Worm (Caenorhabditis elegans) whole organism, L1 larva: ENCODE data around the gene C12D12.3.

Experiments
- C04F5.9 ChIP-seq: sonication (generic microtip); optimal IDR thresholded peaks from 2 replicates; lab custom pipeline; 2016; ENCODE audit warnings: missing genetic modification characterization, missing compliant biosample characterization
- aha-1 ChIP-seq: fragments of 150-350 bp; optimal IDR thresholded peaks from 2 replicates; lab custom pipeline; 2014; ENCODE audit warnings: missing biosample characterization, missing genetic modification characterization
- alr-1 ChIP-seq: fragments of 200-800 bp; sonication (Bioruptor generic); optimal IDR thresholded peaks from 2 replicates; lab custom pipeline; 2018; ENCODE audit warnings: borderline replicate concordance, mild to moderate bottlenecking, missing genetic modification characterization, missing compliant biosample characterization
- aly-2 ChIP-seq: fragments of 150-350 bp; optimal IDR thresholded peaks from 2 replicates; lab custom pipeline; 2014; ENCODE audit warnings: missing biosample characterization, missing genetic modification characterization
- ceh-63 ChIP-seq: fragments of 200-800 bp; sonication (Bioruptor generic); optimal IDR thresholded peaks from 2 replicates; lab custom pipeline; 2018; ENCODE audit warnings: mild to moderate bottlenecking, missing genetic modification characterization, missing compliant biosample characterization
- ceh-8 ChIP-seq: fragments of 200-800 bp; sonication (Bioruptor generic); optimal IDR thresholded peaks from 2 replicates; lab custom pipeline; 2018; ENCODE audit warnings: mild to moderate bottlenecking, missing genetic modification characterization, moderate library complexity, missing compliant biosample characterization
- dpl-1 ChIP-seq, 3 experiments: fragments of 150-350 bp in 2 of 3; sonication (generic microtip) in 1 of 3; optimal IDR thresholded peaks; 2 replicates each; lab custom pipeline; 2014 to 2017; ENCODE audit warnings: missing biosample characterization in 3 of 3, missing genetic modification characterization in 3 of 3, missing genetic modification reagents in 3 of 3
- dsc-1 ChIP-seq: sonication (generic microtip); optimal IDR thresholded peaks from 2 replicates; lab custom pipeline; 2016; ENCODE audit warnings: mild to moderate bottlenecking, missing genetic modification characterization, missing compliant biosample characterization
- efl-1 ChIP-seq, 4 experiments: fragments of 150-350 bp; optimal IDR thresholded peaks in 3 of 4; peaks in 1 of 4; 1 replicate in 1 of 4; 2 replicates in 3 of 4; lab custom pipeline; 2014; ENCODE audit warnings: missing biosample characterization in 2 of 4, missing genetic modification characterization in 2 of 4, missing genetic modification reagents in 2 of 4
- efl-3 ChIP-seq: fragments of 200-800 bp; sonication (Bioruptor generic); optimal IDR thresholded peaks from 2 replicates; lab custom pipeline; 2018; ENCODE audit warnings: mild to moderate bottlenecking, missing genetic modification characterization, missing compliant biosample characterization
- egl-13 ChIP-seq: sonication (generic microtip); optimal IDR thresholded peaks from 2 replicates; lab custom pipeline; 2016; ENCODE audit warnings: missing genotype, missing genetic modification reagents, missing genetic modification characterization, missing compliant biosample characterization
- egl-27 ChIP-seq, 2 experiments: fragments of 150-350 bp in 1 of 2; sonication (generic microtip); optimal IDR thresholded peaks; 3 replicates each; lab custom pipeline; 2017 to 2018; ENCODE audit warnings: missing biosample characterization in 2 of 2, missing genetic modification characterization in 2 of 2, missing genetic modification reagents in 2 of 2
- elt-3 ChIP-seq, 6 experiments: fragments of 150-350 bp in 1 of 6; sonication (generic microtip); optimal IDR thresholded peaks; 2 replicates each; lab custom pipeline; 2017 to 2018; ENCODE audit warnings: missing biosample characterization in 6 of 6, missing genetic modification characterization in 6 of 6, inconsistent platforms in 1 of 6
- fkh-10 ChIP-seq: sonication (generic microtip); optimal IDR thresholded peaks from 2 replicates; lab custom pipeline; 2017; ENCODE audit warnings: missing biosample characterization, missing genetic modification reagents, missing genetic modification characterization
- fkh-4 ChIP-seq: sonication (generic microtip); optimal IDR thresholded peaks from 2 replicates; lab custom pipeline; 2016; ENCODE audit warnings: missing compliant biosample characterization, missing genetic modification characterization, borderline replicate concordance
- fos-1 ChIP-seq: fragments of 150-350 bp; optimal IDR thresholded peaks from 2 replicates; lab custom pipeline; 2014; ENCODE audit warnings: missing biosample characterization, missing genetic modification characterization
- grh-1 ChIP-seq: fragments of 200-800 bp; sonication (Bioruptor generic); IDR thresholded peaks from 2 replicates; pipeline ENCODE4 v1.3.6; 2022; ENCODE audit warnings: missing genetic modification reagents, missing genetic modification characterization, missing compliant biosample characterization
- hpl-2 ChIP-seq: fragments of 150-350 bp; optimal IDR thresholded peaks from 2 replicates; lab custom pipeline; 2014; ENCODE audit warnings: missing biosample characterization, missing genetic modification reagents, missing genetic modification characterization
- irx-1 ChIP-seq: sonication (generic microtip); optimal IDR thresholded peaks from 2 replicates; lab custom pipeline; 2016; ENCODE audit warnings: missing genetic modification characterization, missing compliant biosample characterization
- isw-1 ChIP-seq: fragments of 200-800 bp; sonication (Bioruptor generic); IDR thresholded peaks from 2 replicates; pipeline ENCODE4 v1.3.6; 2022; ENCODE audit warnings: missing genetic modification characterization, missing compliant biosample characterization
- lin-13 ChIP-seq: fragments of 150-350 bp; optimal IDR thresholded peaks from 2 replicates; lab custom pipeline; 2014; ENCODE audit warnings: missing biosample characterization, missing genetic modification reagents, missing genetic modification characterization
- lin-15B ChIP-seq: fragments of 150-350 bp; sonication (generic microtip); optimal IDR thresholded peaks from 3 replicates; lab custom pipeline; 2014; ENCODE audit warnings: missing biosample characterization, missing genetic modification characterization
- lin-39 ChIP-seq: fragments of 150-350 bp; optimal IDR thresholded peaks from 2 replicates; lab custom pipeline; 2014; ENCODE audit warnings: missing biosample characterization, missing genetic modification reagents, missing genetic modification characterization
- mdl-1 ChIP-seq, 2 experiments: fragments of 150-350 bp; optimal IDR thresholded peaks; 2 replicates each; lab custom pipeline; 2014 to 2017; ENCODE audit warnings: missing biosample characterization in 2 of 2, missing genetic modification characterization in 2 of 2, inconsistent platforms in 1 of 2
- mef-2 ChIP-seq: fragments of 150-350 bp; optimal IDR thresholded peaks from 2 replicates; lab custom pipeline; 2014; ENCODE audit warnings: missing biosample characterization, missing genetic modification characterization
- mep-1 ChIP-seq: fragments of 150-350 bp; optimal IDR thresholded peaks from 2 replicates; lab custom pipeline; 2014; ENCODE audit warnings: missing biosample characterization, missing genetic modification characterization
- nhr-12 ChIP-seq: sonication (generic microtip); optimal IDR thresholded peaks from 2 replicates; lab custom pipeline; 2017; ENCODE audit warnings: missing biosample characterization, missing genetic modification characterization
- nhr-19 ChIP-seq: fragments of 200-800 bp; sonication (Bioruptor generic); conservative IDR thresholded peaks from 2 replicates; pipeline ENCODE4 v1.3.6; 2022; ENCODE audit warnings: missing genetic modification characterization, missing compliant biosample characterization
- nhr-20 ChIP-seq: sonication (generic microtip); optimal IDR thresholded peaks from 2 replicates; lab custom pipeline; 2016; ENCODE audit warnings: mild to moderate bottlenecking, missing genetic modification characterization, missing compliant biosample characterization
- nhr-237 ChIP-seq: fragments of 150-350 bp; optimal IDR thresholded peaks from 2 replicates; lab custom pipeline; 2014; ENCODE audit warnings: missing biosample characterization, missing genetic modification characterization
- nhr-28 ChIP-seq: fragments of 150-350 bp; optimal IDR thresholded peaks from 2 replicates; lab custom pipeline; 2014; ENCODE audit warnings: missing biosample characterization, missing genetic modification characterization
- nhr-47 ChIP-seq: sonication (generic microtip); optimal IDR thresholded peaks from 2 replicates; lab custom pipeline; 2016; ENCODE audit warnings: mild to moderate bottlenecking, missing genetic modification characterization, moderate library complexity, missing compliant biosample characterization
- nhr-71 ChIP-seq: sonication (generic microtip); optimal IDR thresholded peaks from 2 replicates; lab custom pipeline; 2016; ENCODE audit warnings: mild to moderate bottlenecking, missing genetic modification characterization, moderate library complexity, missing compliant biosample characterization
- nhr-76 ChIP-seq: sonication (generic microtip); optimal IDR thresholded peaks from 2 replicates; lab custom pipeline; 2017; ENCODE audit warnings: missing biosample characterization, missing genetic modification characterization
- nhr-77 ChIP-seq: fragments of 150-350 bp; optimal IDR thresholded peaks from 2 replicates; lab custom pipeline; 2014; ENCODE audit warnings: missing biosample characterization, missing genetic modification characterization
- nhr-84 ChIP-seq: sonication (generic microtip); optimal IDR thresholded peaks from 2 replicates; lab custom pipeline; 2017; ENCODE audit warnings: missing biosample characterization, missing genetic modification characterization
- nhr-85 ChIP-seq: sonication (generic microtip); peaks from one replicate; lab custom pipeline; 2016; ENCODE audit warnings: missing genetic modification characterization, inconsistent platforms, missing compliant biosample characterization
- pax-3 ChIP-seq: fragments of 200-800 bp; sonication (Bioruptor generic); optimal IDR thresholded peaks from 2 replicates; lab custom pipeline; 2018; ENCODE audit warnings: mild to moderate bottlenecking, missing genetic modification characterization, moderate library complexity, missing compliant biosample characterization
- rnt-1 ChIP-seq: sonication (generic microtip); optimal IDR thresholded peaks from 2 replicates; lab custom pipeline; 2016; ENCODE audit warnings: mild to moderate bottlenecking, missing genetic modification characterization, moderate library complexity, missing compliant biosample characterization
- skn-1 ChIP-seq: fragments of 150-350 bp; optimal IDR thresholded peaks from 2 replicates; lab custom pipeline; 2014; ENCODE audit warnings: missing biosample characterization, missing genetic modification characterization
- snpc-4 ChIP-seq: fragments of 150-350 bp; optimal IDR thresholded peaks from 2 replicates; lab custom pipeline; 2014; ENCODE audit warnings: missing biosample characterization, missing genetic modification characterization
- snu-23 ChIP-seq: sonication (generic microtip); optimal IDR thresholded peaks from 2 replicates; lab custom pipeline; 2016; ENCODE audit warnings: missing genetic modification characterization, missing compliant biosample characterization
- sox-4 ChIP-seq: sonication (generic microtip); optimal IDR thresholded peaks from 2 replicates; lab custom pipeline; 2016; ENCODE audit warnings: missing genetic modification characterization, missing compliant biosample characterization
- sptf-1 ChIP-seq: fragments of 150-350 bp; optimal IDR thresholded peaks from 2 replicates; lab custom pipeline; 2014; ENCODE audit warnings: missing biosample characterization, missing genetic modification characterization
- sup-37 ChIP-seq: fragments of 200-800 bp; sonication (Bioruptor generic); optimal IDR thresholded peaks from 2 replicates; lab custom pipeline; 2018; ENCODE audit warnings: mild to moderate bottlenecking, missing genetic modification characterization, missing compliant biosample characterization
- swsn-7 ChIP-seq: sonication (generic microtip); optimal IDR thresholded peaks from 2 replicates; lab custom pipeline; 2016; ENCODE audit warnings: missing genetic modification characterization, missing compliant biosample characterization
- tbx-2 ChIP-seq: sonication (generic microtip); optimal IDR thresholded peaks from 2 replicates; lab custom pipeline; 2016; ENCODE audit warnings: missing genetic modification characterization, missing compliant biosample characterization
- tlp-1 ChIP-seq: fragments of 150-350 bp; optimal IDR thresholded peaks from 2 replicates; lab custom pipeline; 2014; ENCODE audit warnings: missing biosample characterization, missing genetic modification characterization
- unc-130 ChIP-seq: fragments of 150-350 bp; optimal IDR thresholded peaks from 2 replicates; lab custom pipeline; 2017; ENCODE audit warnings: missing biosample characterization, missing genetic modification characterization, inconsistent platforms
- unc-62 ChIP-seq: fragments of 150-350 bp; optimal IDR thresholded peaks from 2 replicates; lab custom pipeline; 2014; ENCODE audit warnings: missing biosample characterization, missing genetic modification reagents, missing genetic modification characterization
- vab-15 ChIP-seq: sonication (generic microtip); optimal IDR thresholded peaks from 2 replicates; lab custom pipeline; 2017; ENCODE audit warnings: missing genotype, mild to moderate bottlenecking, missing genetic modification characterization, missing compliant biosample characterization
- zip-4 ChIP-seq: fragments of 200-800 bp; sonication (Bioruptor generic); optimal IDR thresholded peaks from 2 replicates; lab custom pipeline; 2018; ENCODE audit warnings: mild to moderate bottlenecking, missing genetic modification characterization, moderate library complexity, missing compliant biosample characterization
- ztf-11 ChIP-seq, 2 experiments: sonication (generic microtip); optimal IDR thresholded peaks; 2 replicates each; lab custom pipeline; 2016 to 2017; ENCODE audit warnings: missing genetic modification characterization in 2 of 2, missing biosample characterization in 1 of 2, missing compliant biosample characterization in 1 of 2
- ztf-4 ChIP-seq: fragments of 150-350 bp; optimal IDR thresholded peaks from 2 replicates; lab custom pipeline; 2014; ENCODE audit warnings: missing biosample characterization, missing genetic modification characterization

Gene C12D12.3

DNA sequence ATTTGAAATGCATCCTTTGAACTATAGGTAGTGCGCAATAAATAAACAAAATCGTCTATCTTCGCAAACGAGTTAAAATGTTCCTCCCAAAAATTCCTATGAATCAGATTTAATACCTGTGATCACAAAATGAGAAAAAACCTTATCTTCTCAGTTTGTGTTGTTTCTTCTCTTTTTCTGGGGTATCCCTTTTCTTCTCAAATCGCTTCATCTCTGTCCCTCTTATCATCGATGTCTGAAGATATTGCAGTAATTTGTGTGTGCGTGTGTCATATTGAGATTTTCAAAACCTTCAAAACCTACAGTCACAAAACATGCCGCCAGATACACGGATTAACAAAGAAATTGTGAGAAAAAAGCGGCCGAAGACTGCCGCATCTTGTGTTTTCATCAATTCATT lies 6.7 kb downstream of the C12D12.3 start, which contains the start of gene glt-1:
glt-1 (plus strand) TSS at position 251 of the 400 bp plus-strand sequence.
- TF ChIP-seq unc-130 (tag; lab: Kevin White, UChicago): no peak
- TF ChIP-seq mep-1: no peak
- TF ChIP-seq snu-23 (GFP tag; lab: Kevin White, UChicago): peak; percentile 37
- no peak for TF ChIP-seq isw-1 (GFP tag; lab: Robert Waterston, UW)
- no peak for TF ChIP-seq swsn-7
- TF ChIP-seq zip-4 (GFP tag; lab: Kevin White, UChicago): no peak
- TF ChIP-seq elt-3 (tag; optimal IDR thresholded peaks at IDR 0.05; lab: Kevin White, UChicago): peak in 5 of 6 experiments; percentile 31 to 88 (median 68)
- TF ChIP-seq pax-3 (tag; lab: Kevin White, UChicago): no peak
- TF ChIP-seq irx-1 (tag; lab: Kevin White, UChicago): no peak
- no peak for TF ChIP-seq ceh-8 (GFP tag; lab: Kevin White, UChicago)
- TF ChIP-seq tbx-2 (tag; lab: Kevin White, UChicago): peak; percentile 17
- TF ChIP-seq ztf-11 (tag; optimal IDR thresholded peaks at IDR 0.05; lab: Kevin White, UChicago): no peak
- TF ChIP-seq fkh-10: no peak
- TF ChIP-seq fkh-4 (tag; lab: Kevin White, UChicago): no peak
- no peak for TF ChIP-seq efl-1 (optimal IDR thresholded peaks at IDR 0.05; lab: Kevin White, UChicago)
- no peak for TF ChIP-seq efl-1 (GFP tag; optimal IDR thresholded peaks at IDR 0.05 in 1 of 2; lab: Kevin White, UChicago)
- no peak for TF ChIP-seq snpc-4 (tag; lab: Kevin White, UChicago)
- no peak for TF ChIP-seq aha-1 (tag; lab: Kevin White, UChicago)
- no peak for TF ChIP-seq lin-13
- TF ChIP-seq nhr-47 (tag; lab: Kevin White, UChicago): no peak
- TF ChIP-seq nhr-71: peak; percentile 28
- no peak for TF ChIP-seq egl-13
- TF ChIP-seq dpl-1 (GFP tag; optimal IDR thresholded peaks at IDR 0.05; lab: Kevin White, UChicago): no peak
- no peak for TF ChIP-seq dsc-1 (tag; lab: Kevin White, UChicago)
- TF ChIP-seq mef-2 (tag; lab: Kevin White, UChicago): no peak
- no peak for TF ChIP-seq skn-1 (tag; lab: Kevin White, UChicago)
- no peak for TF ChIP-seq nhr-84 (tag; lab: Kevin White, UChicago)
- no peak for TF ChIP-seq unc-62 (GFP tag; lab: Kevin White, UChicago)
- no peak for TF ChIP-seq rnt-1 (tag; lab: Kevin White, UChicago)
- TF ChIP-seq fos-1 (tag; lab: Kevin White, UChicago): no peak
- TF ChIP-seq vab-15 (tag; lab: Kevin White, UChicago): no peak
- TF ChIP-seq nhr-20 (tag; lab: Kevin White, UChicago): peak; percentile 20
- no peak for TF ChIP-seq egl-27 (tag; optimal IDR thresholded peaks at IDR 0.05; lab: Kevin White, UChicago)
- TF ChIP-seq lin-39 (tag; lab: Kevin White, UChicago): no peak
- no peak for TF ChIP-seq nhr-76 (tag; lab: Kevin White, UChicago)
- no peak for TF ChIP-seq sptf-1 (tag; lab: Kevin White, UChicago)
- no peak for TF ChIP-seq grh-1
- no peak for TF ChIP-seq alr-1 (tag; lab: Kevin White, UChicago)
- TF ChIP-seq C04F5.9 (tag; lab: Kevin White, UChicago): no peak
- no peak for TF ChIP-seq nhr-28 (tag; lab: Kevin White, UChicago)
- no peak for TF ChIP-seq aly-2 (tag; lab: Kevin White, UChicago)
- no peak for TF ChIP-seq nhr-77 (tag; lab: Kevin White, UChicago)
- TF ChIP-seq nhr-19 (GFP tag; lab: Robert Waterston, UW): no peak
- no peak for TF ChIP-seq sup-37 (GFP tag; lab: Kevin White, UChicago)
- no peak for TF ChIP-seq tlp-1
- TF ChIP-seq nhr-237 (tag; lab: Kevin White, UChicago): no peak
- no peak for TF ChIP-seq efl-3
- TF ChIP-seq ceh-63: no peak
- peak; percentile 51 for TF ChIP-seq nhr-85 (tag; lab: Kevin White, UChicago)
- no peak for TF ChIP-seq lin-15B (tag; lab: Kevin White, UChicago)
- no peak for TF ChIP-seq ztf-4 (tag; lab: Kevin White, UChicago)
- TF ChIP-seq mdl-1 (tag; optimal IDR thresholded peaks at IDR 0.05; lab: Kevin White, UChicago): no peak
- no peak for TF ChIP-seq nhr-12
- no peak for TF ChIP-seq sox-4
- no peak for TF ChIP-seq hpl-2
